Worm (Caenorhabditis elegans) whole organism, L2 larva: Measurements from ENCODE around the gene C44C10.12.

Experiments used
- F13H6.1 ChIP-seq: sonication (generic microtip); optimal IDR thresholded peaks from 2 replicates; lab custom pipeline; 2016; ENCODE audit warnings: missing genetic modification characterization, missing compliant biosample characterization
- R02D3.7 ChIP-seq: fragments of 150-350 bp; optimal IDR thresholded peaks from 2 replicates; lab custom pipeline; 2014; ENCODE audit warnings: missing biosample characterization, missing genetic modification characterization
- Y55F3AM.14 ChIP-seq: fragments of 200-800 bp; sonication (Bioruptor generic); optimal IDR thresholded peaks from 2 replicates; lab custom pipeline; 2018; ENCODE audit warnings: mild to moderate bottlenecking, missing genetic modification characterization, missing compliant biosample characterization
- aly-2 ChIP-seq: fragments of 150-350 bp; optimal IDR thresholded peaks from 2 replicates; lab custom pipeline; 2014; ENCODE audit warnings: missing biosample characterization, missing genetic modification characterization
- ama-1 ChIP-seq: fragments of 150-350 bp; optimal IDR thresholded peaks from 2 replicates; lab custom pipeline; 2018; ENCODE audit warnings: inconsistent platforms
- blmp-1 ChIP-seq: sonication (generic microtip); optimal IDR thresholded peaks from 2 replicates; lab custom pipeline; 2017; ENCODE audit warnings: missing genetic modification characterization, mild to moderate bottlenecking, missing compliant biosample characterization, antibody characterized with exemption, moderate library complexity; ENCODE audit not compliant: insufficient read depth
- ceh-16 ChIP-seq: fragments of 150-350 bp; optimal IDR thresholded peaks from 2 replicates; lab custom pipeline; 2014; ENCODE audit warnings: missing biosample characterization, missing genetic modification characterization
- ceh-82 ChIP-seq: fragments of 150-350 bp; optimal IDR thresholded peaks from 2 replicates; lab custom pipeline; 2014; ENCODE audit warnings: missing biosample characterization, missing genetic modification characterization
- crh-2 ChIP-seq: sonication (generic microtip); optimal IDR thresholded peaks from 2 replicates; lab custom pipeline; 2017; ENCODE audit warnings: missing biosample characterization, missing genetic modification characterization
- egl-27 ChIP-seq: sonication (generic microtip); optimal IDR thresholded peaks from 3 replicates; lab custom pipeline; 2017; ENCODE audit warnings: missing biosample characterization, missing genetic modification reagents, missing genetic modification characterization
- fos-1 ChIP-seq: fragments of 150-350 bp; optimal IDR thresholded peaks from 2 replicates; lab custom pipeline; 2014; ENCODE audit warnings: missing biosample characterization, missing genetic modification characterization
- gmeb-1 ChIP-seq: fragments of 150-350 bp; optimal IDR thresholded peaks from 2 replicates; lab custom pipeline; 2014; ENCODE audit warnings: missing biosample characterization, missing genetic modification characterization
- lin-11 ChIP-seq: fragments of 150-350 bp; sonication (generic microtip); optimal IDR thresholded peaks from 2 replicates; lab custom pipeline; 2014; ENCODE audit warnings: missing biosample characterization, missing genetic modification characterization, inconsistent platforms, mixed read lengths
- lin-13 ChIP-seq: fragments of 150-350 bp; optimal IDR thresholded peaks from 2 replicates; lab custom pipeline; 2014; ENCODE audit warnings: missing biosample characterization, missing genetic modification reagents, missing genetic modification characterization
- lsy-2 ChIP-seq, 2 experiments: fragments of 150-350 bp in 1 of 2; sonication (generic microtip) in 1 of 2; optimal IDR thresholded peaks; 2 replicates each; lab custom pipeline; 2014 to 2017; ENCODE audit warnings: missing biosample characterization in 2 of 2, missing genetic modification characterization in 2 of 2
- mab-5 ChIP-seq: fragments of 150-350 bp; optimal IDR thresholded peaks from 2 replicates; lab custom pipeline; 2014; ENCODE audit warnings: missing biosample characterization, missing genetic modification characterization
- mdl-1 ChIP-seq, 2 experiments: fragments of 150-350 bp in 1 of 2; sonication (generic microtip) in 1 of 2; optimal IDR thresholded peaks; 2 replicates each; lab custom pipeline; 2017; ENCODE audit warnings: missing biosample characterization in 2 of 2, missing genetic modification characterization in 2 of 2
- nhr-10 ChIP-seq: sonication (generic microtip); optimal IDR thresholded peaks from 2 replicates; lab custom pipeline; 2017; ENCODE audit warnings: missing biosample characterization, missing genetic modification characterization
- nhr-11 ChIP-seq: fragments of 150-350 bp; optimal IDR thresholded peaks from 2 replicates; lab custom pipeline; 2014; ENCODE audit warnings: missing biosample characterization, missing genetic modification characterization
- nhr-21 ChIP-seq: fragments of 150-350 bp; optimal IDR thresholded peaks from 2 replicates; lab custom pipeline; 2014; ENCODE audit warnings: missing biosample characterization, missing genetic modification characterization
- nhr-25 ChIP-seq: fragments of 150-350 bp; sonication (generic microtip); optimal IDR thresholded peaks from 3 replicates; lab custom pipeline; 2014; ENCODE audit warnings: missing biosample characterization, missing genetic modification characterization
- nhr-6 ChIP-seq: fragments of 150-350 bp; optimal IDR thresholded peaks from 2 replicates; lab custom pipeline; 2014; ENCODE audit warnings: missing biosample characterization, missing genetic modification characterization
- peb-1 ChIP-seq: fragments of 150-350 bp; optimal IDR thresholded peaks from 2 replicates; lab custom pipeline; 2014; ENCODE audit warnings: missing biosample characterization, missing genetic modification characterization
- sem-4 ChIP-seq: fragments of 150-350 bp; optimal IDR thresholded peaks from 2 replicates; lab custom pipeline; 2014; ENCODE audit warnings: missing biosample characterization, missing genetic modification reagents, missing genetic modification characterization
- skn-1 ChIP-seq: sonication (generic microtip); optimal IDR thresholded peaks from 2 replicates; lab custom pipeline; 2017; ENCODE audit warnings: missing biosample characterization, missing genetic modification characterization
- sma-3 ChIP-seq: sonication (generic microtip); optimal IDR thresholded peaks from 2 replicates; lab custom pipeline; 2016; ENCODE audit warnings: missing genetic modification reagents, missing genetic modification characterization, missing compliant biosample characterization
- sma-9 ChIP-seq, 2 experiments: fragments of 150-350 bp in 1 of 2; sonication (generic microtip) in 1 of 2; optimal IDR thresholded peaks; 2 replicates each; lab custom pipeline; 2014 to 2016; ENCODE audit warnings: missing genetic modification characterization in 2 of 2, mild to moderate bottlenecking in 1 of 2, missing biosample characterization in 1 of 2, missing compliant biosample characterization in 1 of 2, missing genetic modification reagents in 1 of 2, moderate library complexity in 1 of 2
- snpc-4 ChIP-seq: fragments of 150-350 bp; optimal IDR thresholded peaks from 2 replicates; lab custom pipeline; 2014; ENCODE audit warnings: missing biosample characterization, missing genetic modification characterization
- unc-39 ChIP-seq: fragments of 150-350 bp; optimal IDR thresholded peaks from 2 replicates; lab custom pipeline; 2014; ENCODE audit warnings: missing biosample characterization, missing genetic modification characterization
- unc-62 ChIP-seq: fragments of 150-350 bp; optimal IDR thresholded peaks from 2 replicates; lab custom pipeline; 2014; ENCODE audit warnings: missing biosample characterization, missing genetic modification reagents, missing genetic modification characterization
- zag-1 ChIP-seq: fragments of 150-350 bp; optimal IDR thresholded peaks from 2 replicates; lab custom pipeline; 2014; ENCODE audit warnings: missing biosample characterization, missing genetic modification characterization
- ztf-11 ChIP-seq: sonication (generic microtip); optimal IDR thresholded peaks from 2 replicates; lab custom pipeline; 2017; ENCODE audit warnings: missing biosample characterization, missing genetic modification characterization
- ztf-4 ChIP-seq: fragments of 150-350 bp; optimal IDR thresholded peaks from 2 replicates; lab custom pipeline; 2014; ENCODE audit warnings: missing biosample characterization, missing genetic modification characterization

Gene C44C10.12

DNA sequence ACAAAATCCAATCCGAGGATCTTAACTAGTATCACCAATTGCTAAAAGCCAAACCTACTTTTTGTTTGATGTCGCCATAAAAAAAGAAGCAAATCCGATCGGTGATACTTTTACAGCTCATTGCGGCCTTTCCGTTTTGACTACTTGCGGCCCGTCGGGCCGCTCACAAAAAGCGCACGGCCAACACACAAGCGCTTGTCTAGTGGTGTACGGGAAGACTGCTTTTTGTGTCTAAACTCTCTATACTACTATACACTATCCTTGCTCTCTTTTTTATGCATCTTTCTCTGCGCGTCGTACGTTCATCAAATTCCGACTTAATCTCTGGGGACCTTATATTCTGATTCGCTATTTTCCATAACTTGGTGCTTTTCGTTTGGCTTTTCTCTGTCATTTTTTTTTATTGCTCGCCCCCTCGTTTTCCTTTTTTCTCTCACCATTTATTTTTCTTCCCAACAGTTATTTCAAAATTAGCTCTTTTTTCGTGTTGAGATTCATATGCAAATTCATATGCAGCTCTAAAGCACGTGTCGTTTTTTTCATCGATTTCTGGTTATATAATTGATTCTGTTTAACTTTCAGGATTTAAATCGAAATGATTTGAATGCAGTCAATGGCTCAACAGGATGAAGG is 30.1 kb upstream of the C44C10.12 start, which contains the start of gene noca-2 (continued):
- no peak for TF ChIP-seq ceh-82
- TF ChIP-seq sma-3 (GFP tag; lab: Kevin White, UChicago): no peak
- TF ChIP-seq nhr-10 (tag; lab: Kevin White, UChicago): no peak
- TF ChIP-seq aly-2 (tag; lab: Kevin White, UChicago): no peak

DNA sequence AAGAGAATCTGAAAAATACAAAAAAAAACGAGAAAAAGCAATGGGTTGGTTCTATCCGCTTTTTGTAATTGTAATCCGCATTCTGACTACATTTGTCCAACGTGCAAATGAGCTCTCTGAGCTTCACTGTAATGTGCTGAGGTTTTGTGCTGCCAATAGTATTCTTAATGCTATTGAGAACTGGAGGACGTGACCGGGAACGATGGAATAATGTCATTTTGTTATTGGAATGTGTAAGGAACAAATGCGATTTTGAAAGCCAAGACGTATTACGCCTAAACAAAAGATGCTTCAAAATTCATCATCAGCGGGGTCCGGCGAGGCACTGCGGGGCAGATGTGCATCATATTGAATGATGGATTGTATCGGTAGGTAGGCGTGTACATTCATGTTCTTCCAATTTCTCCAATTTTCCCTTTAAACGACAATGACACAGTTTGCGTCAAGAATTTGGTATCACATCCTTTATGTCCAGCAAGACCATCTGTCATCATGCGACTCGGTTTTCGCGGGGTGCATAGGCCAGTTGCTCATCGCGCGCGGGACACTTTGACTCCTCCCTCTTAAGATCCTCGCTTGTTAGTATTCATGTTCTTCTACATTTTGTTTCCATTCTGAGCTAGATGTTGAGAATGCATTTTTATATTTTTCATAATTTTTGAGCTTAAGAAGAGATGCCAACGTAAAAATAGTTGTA is 23.6 kb upstream of the C44C10.12 start:
- no peak for TF ChIP-seq skn-1 (tag; lab: Kevin White, UChicago)
- TF ChIP-seq mab-5 (tag; lab: Kevin White, UChicago): peak; percentile 7
- TF ChIP-seq, all 48 proteins: peak for 1

DNA sequence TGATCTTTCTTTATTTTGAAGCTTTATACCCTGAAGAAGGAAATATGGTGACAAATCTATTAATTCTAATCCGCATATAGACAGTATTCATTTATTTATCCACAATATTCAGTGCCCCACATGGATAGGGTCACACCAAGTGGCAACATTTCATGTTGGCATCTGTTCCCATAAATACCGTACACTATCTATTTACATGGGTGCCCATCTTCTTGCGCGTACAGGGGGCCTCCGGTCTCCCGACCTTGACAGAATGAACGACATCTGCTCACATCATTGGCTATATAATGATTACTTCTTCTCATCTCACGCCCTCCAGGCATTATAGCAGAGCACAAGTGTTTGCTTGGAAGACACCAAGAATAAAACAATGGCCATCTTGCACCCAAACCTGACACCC is 21.2 kb upstream of the C44C10.12 start:
- TF ChIP-seq lin-11 (tag; lab: Kevin White, UChicago) (no peak), unc-39 (tag; lab: Kevin White, UChicago) (no peak), sem-4 (tag; lab: Kevin White, UChicago) (no peak), Y55F3AM.14 (GFP tag; lab: Kevin White, UChicago) (no peak), nhr-25 (tag; lab: Kevin White, UChicago) (no peak), blmp-1 (tag; lab: Kevin White, UChicago) (no peak), unc-62 (no peak), ama-1 (lab: Kevin White, UChicago) (no peak), snpc-4 (tag; lab: Kevin White, UChicago) (no peak), sma-9 (GFP tag; optimal IDR thresholded peaks at IDR 0.05; lab: Kevin White, UChicago) (no peak), sma-9 (tag; optimal IDR thresholded peaks at IDR 0.05; lab: Kevin White, UChicago) (no peak), lin-13 (no peak)
- TF ChIP-seq, all 48 proteins: peak for 0

DNA sequence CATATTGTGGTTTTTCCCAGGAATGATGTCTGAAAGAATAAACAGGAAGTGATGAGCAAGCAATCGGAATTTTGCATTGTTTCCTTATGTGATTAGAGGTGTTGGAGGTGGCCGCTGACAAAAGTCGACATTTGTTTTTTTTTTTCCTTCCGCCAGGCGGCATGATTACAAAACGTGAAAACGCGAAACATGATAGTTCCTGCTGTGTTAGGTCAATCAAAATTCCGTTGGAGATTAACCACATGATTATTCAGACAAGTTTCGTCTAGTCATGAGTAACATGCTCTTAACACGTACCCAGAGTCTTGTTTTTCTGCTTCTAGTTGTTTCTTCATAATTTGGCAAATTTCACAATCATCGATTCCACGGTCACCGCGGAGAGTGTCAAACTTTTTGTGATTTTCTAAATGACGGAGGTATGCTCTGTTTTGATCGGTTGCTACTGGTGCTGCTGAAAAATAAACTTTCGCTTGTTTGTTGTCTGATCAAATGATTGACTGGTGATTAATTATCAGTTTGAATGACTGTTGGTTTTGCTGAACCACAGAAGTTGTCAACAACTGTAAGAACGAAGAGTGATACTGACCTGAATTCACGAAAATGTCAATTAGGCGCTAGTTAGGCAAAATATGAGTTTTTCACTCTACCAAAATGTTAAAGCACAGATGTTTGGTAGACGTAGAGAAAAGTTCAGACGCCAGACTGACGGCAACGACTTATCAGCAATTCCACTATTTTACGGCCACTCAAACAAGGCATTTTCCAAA is 17.4 kb upstream of the C44C10.12 start:
- no peak for TF ChIP-seq R02D3.7 (tag; lab: Kevin White, UChicago)
- TF ChIP-seq skn-1 (tag; lab: Kevin White, UChicago): no peak
- TF ChIP-seq ztf-4 (tag; lab: Kevin White, UChicago): no peak
- TF ChIP-seq nhr-21 (tag; lab: Kevin White, UChicago): no peak
- TF ChIP-seq mdl-1 (tag; optimal IDR thresholded peaks at IDR 0.05; lab: Kevin White, UChicago): no peak
- TF ChIP-seq mab-5 (tag; lab: Kevin White, UChicago): no peak
- no peak for TF ChIP-seq crh-2 (tag; lab: Kevin White, UChicago)
- TF ChIP-seq lsy-2 (tag; optimal IDR thresholded peaks at IDR 0.05; lab: Kevin White, UChicago): no peak
- no peak for TF ChIP-seq nhr-11 (tag; lab: Kevin White, UChicago)
- TF ChIP-seq F13H6.1: no peak

DNA sequence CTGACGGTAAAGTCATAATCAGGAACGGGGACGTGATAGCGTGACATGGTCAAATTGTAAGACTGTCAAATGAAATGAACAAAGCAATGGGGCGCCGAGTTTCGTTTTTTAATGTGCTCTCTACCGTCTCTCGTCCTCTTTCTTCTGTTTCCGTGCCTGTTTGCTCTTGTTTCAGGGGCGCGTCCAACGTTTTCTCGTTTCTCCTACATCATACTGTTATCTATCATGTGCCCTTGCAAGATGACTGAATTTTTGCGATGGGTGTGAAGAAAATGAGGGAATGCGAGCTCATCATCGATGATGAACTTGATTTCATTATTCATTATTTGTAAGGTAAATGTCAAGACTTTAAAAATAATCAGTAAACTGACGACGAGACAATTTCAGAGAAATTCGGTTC is 15.9 kb upstream of the C44C10.12 start, which contains the start of gene T04F8.7:
T04F8.7 (minus strand) TSS at position 130 of the 400 bp plus-strand sequence.
- peak; percentile 24 for TF ChIP-seq sma-9 (GFP tag; optimal IDR thresholded peaks at IDR 0.05; lab: Kevin White, UChicago)
- TF ChIP-seq sma-9 (tag; optimal IDR thresholded peaks at IDR 0.05; lab: Kevin White, UChicago): no peak
- TF ChIP-seq zag-1 (tag; lab: Kevin White, UChicago): no peak
- no peak for TF ChIP-seq skn-1 (tag; lab: Kevin White, UChicago)
- no peak for TF ChIP-seq peb-1
- TF ChIP-seq fos-1 (tag; lab: Kevin White, UChicago): peak; percentile 83
- peak; percentile 6 for TF ChIP-seq F13H6.1
- peak; percentile 11 for TF ChIP-seq crh-2 (tag; lab: Kevin White, UChicago)

DNA sequence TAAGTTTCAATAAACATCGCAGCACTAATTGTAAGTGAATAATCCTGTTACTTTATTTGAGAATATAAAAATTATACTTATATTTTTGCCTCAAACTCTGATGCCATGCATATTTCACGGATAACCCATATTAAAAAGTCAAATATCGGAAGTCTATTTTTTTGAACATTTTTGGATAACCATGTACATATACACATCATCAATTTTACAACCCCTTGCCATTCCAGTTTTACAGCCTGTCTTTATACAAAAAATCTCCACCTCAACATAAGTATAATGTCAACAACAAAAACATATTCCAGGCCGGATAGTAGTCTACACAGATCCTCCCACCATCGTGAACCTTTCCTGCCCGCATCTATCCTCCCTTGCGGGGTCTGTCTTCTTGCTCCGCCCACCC is 12.5 kb upstream of the C44C10.12 start, which contains the start of gene hnd-1:
hnd-1 (plus strand) TSS at position 301 of the 400 bp plus-strand sequence.
- no peak for TF ChIP-seq lin-11 (tag; lab: Kevin White, UChicago)
- TF ChIP-seq gmeb-1: no peak
- TF ChIP-seq egl-27 (tag; lab: Kevin White, UChicago): no peak
- TF ChIP-seq ztf-11: no peak
- no peak for TF ChIP-seq nhr-6
- no peak for TF ChIP-seq ceh-16 (tag; lab: Kevin White, UChicago)
- TF ChIP-seq, all 48 proteins: peak for 0
